Worm (Caenorhabditis elegans): ENCODE results near the gene chmp-7.
A peak's percentile ranks its signal among the peaks of the same experiment; 100 is the strongest.

chmp-7 gene

DNA sequence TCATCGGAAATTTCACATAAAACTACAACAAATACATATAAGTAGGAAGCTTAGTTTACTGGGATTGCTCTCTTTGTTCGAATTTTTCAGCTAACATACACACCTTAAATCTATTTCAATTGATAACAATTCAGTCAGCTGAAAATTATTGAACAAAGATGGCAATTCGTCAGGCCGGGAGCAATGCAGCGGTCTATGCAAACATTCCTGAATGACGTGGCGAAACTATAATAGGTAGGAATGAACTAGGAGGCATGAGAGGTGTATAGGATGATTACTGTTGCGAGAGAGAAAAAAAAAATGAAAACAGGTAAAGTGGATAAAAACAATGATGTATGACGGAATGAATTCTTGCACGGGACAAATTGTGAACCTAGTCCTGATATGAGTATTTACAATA is 12.7 kb upstream of the chmp-7 start:
- TF ChIP-seq nhr-80 (tag; optimal IDR thresholded peaks at IDR 0.05): peak; percentile 53
- TF ChIP-seq Y53G8AR.9 (GFP tag; conservative IDR thresholded peaks at IDR 0.05): 0 out of 2 replicates have a peak, but pooled peaks have one; percentile 20
- TF ChIP-seq dox-1 (GFP tag; IDR thresholded peaks at IDR 0.05): no peak

ce11 chrII:9053564-9053963 is 1.2 kb upstream of the chmp-7 start, which contains the start of gene T24B8.7:
T24B8.7 (minus strand) TSS chrII:9053664.
- no peak for TF ChIP-seq pha-4 (tag; optimal IDR thresholded peaks at IDR 0.05)
- TF ChIP-seq attf-5 (GFP tag; optimal IDR thresholded peaks at IDR 0.05): no peak
- TF ChIP-seq T26A5.8 (tag; optimal IDR thresholded peaks at IDR 0.05): no peak
- 0 out of 2 replicates have a peak, but pooled peaks have one; percentile 20 for TF ChIP-seq ceh-58 (GFP tag; IDR thresholded peaks at IDR 0.05)

- TF ChIP-seq dpff-1 (tag; optimal IDR thresholded peaks at IDR 0.05) (no peak), F57A8.1 (GFP tag; optimal IDR thresholded peaks at IDR 0.05) (no peak), efl-1 (GFP tag; optimal IDR thresholded peaks at IDR 0.05) (no peak), unc-130 (GFP tag; optimal IDR thresholded peaks at IDR 0.05) (peak; percentile 17), tlf-1 (GFP tag; optimal IDR thresholded peaks at IDR 0.05) (peak; percentile 80), tbp1 (GFP tag; optimal IDR thresholded peaks at IDR 0.05) (peak; percentile 60), nfya-2 (GFP tag; IDR thresholded peaks at IDR 0.05) (peak; percentile 9; the same call in 1 of the 2 replicates), dpl-1 (GFP tag; optimal IDR thresholded peaks at IDR 0.05) (no peak), Y56A3A.18 (GFP tag; IDR thresholded peaks at IDR 0.05) (peak; percentile 81; the same call in 1 of the 2 replicates), ceh-91 (GFP tag; IDR thresholded peaks at IDR 0.05) (0 out of 2 replicates have a peak, but pooled peaks have one; percentile 18), egl-44 (GFP tag; IDR thresholded peaks at IDR 0.05) (peak; percentile 55; the same call in 1 of the 2 replicates), die-1 (tag; optimal IDR thresholded peaks at IDR 0.05) (peak; percentile 55), lin-35 (GFP tag; optimal IDR thresholded peaks at IDR 0.05) (peak in 1 of 3 experiments; percentile 43), Y95B8A.8 (GFP tag; IDR thresholded peaks at IDR 0.05) (peak; percentile 44; the same call in 1 of the 2 replicates), ama-1 (optimal IDR thresholded peaks at IDR 0.05) (no peak), ama-1 (GFP tag; optimal IDR thresholded peaks at IDR 0.05) (peak in 1 of 2 experiments; percentile 93), Y53G8AR.9 (GFP tag; conservative IDR thresholded peaks at IDR 0.05) (peak; percentile 84), F33H1.4 (GFP tag; IDR thresholded peaks at IDR 0.05) (peak; percentile 49), dox-1 (GFP tag; IDR thresholded peaks at IDR 0.05) (peak; percentile 58), cebp-1 (GFP tag; IDR thresholded peaks at IDR 0.05) (no peak), cebp-1 (tag; optimal IDR thresholded peaks at IDR 0.05) (peak; percentile 63), snpc-3.4 (tag; optimal IDR thresholded peaks at IDR 0.05) (peak; percentile 80), B0261.1 (tag; optimal IDR thresholded peaks at IDR 0.05) (no peak), attf-6 (GFP tag; IDR thresholded peaks at IDR 0.05) (peak; percentile 83), ceh-100 (GFP tag; IDR thresholded peaks at IDR 0.05) (peak; percentile 60; the same call in 1 of the 2 replicates), rec-8 (tag; optimal IDR thresholded peaks at IDR 0.05) (peak; percentile 42 to 62), K11D2.4 (GFP tag; IDR thresholded peaks at IDR 0.05) (no peak), B0336.3 (GFP tag; IDR thresholded peaks at IDR 0.05) (peak; percentile 95), T26A5.8 (tag; optimal IDR thresholded peaks at IDR 0.05) (peak; percentile 46), snpc-1.1 (tag; optimal IDR thresholded peaks at IDR 0.05; ENCODE audit: insufficient read depth) (no peak), attf-5 (GFP tag; optimal IDR thresholded peaks at IDR 0.05) (peak; percentile 34), B0035.1 (tag; optimal IDR thresholded peaks at IDR 0.05) (peak; percentile 13), ztf-22 (GFP tag; optimal IDR thresholded peaks at IDR 0.05) (no peak), lin-54 (GFP tag; optimal IDR thresholded peaks at IDR 0.05) (peak; percentile 87), zim-3 (tag; optimal IDR thresholded peaks at IDR 0.05) (peak; percentile 33), K12H6.12 (tag; optimal IDR thresholded peaks at IDR 0.05) (no peak), cebp-2 (GFP tag; IDR thresholded peaks at IDR 0.05) (peak; percentile 82; the same call in 1 of the 2 replicates), lir-1 (GFP tag; conservative IDR thresholded peaks at IDR 0.05) (no peak), Y67H2A.10 (GFP tag; conservative IDR thresholded peaks at IDR 0.05) (no peak), fkh-3 (tag; optimal IDR thresholded peaks at IDR 0.05) (no peak)
These were observed 1.5 kb downstream of the chmp-7 start for ce11 chrII:9056215-9056819.
